Fruit fly (Drosophila melanogaster) whole organism, prepupa: Measurements from ENCODE around the gene Exn.

ENCODE experiments used
- CG11762 ChIP-seq: fragments of 200-800 bp; sonication (Bioruptor generic); optimal IDR thresholded peaks from 3 replicates; lab custom pipeline; 2016; ENCODE audit warnings: missing biosample characterization, missing genetic modification characterization; ENCODE audit not compliant: insufficient read depth
- CG1621 ChIP-seq: fragments of 200-800 bp; sonication (Bioruptor generic); optimal IDR thresholded peaks from 3 replicates; lab custom pipeline; 2018; ENCODE audit warnings: missing biosample characterization, mild to moderate bottlenecking, missing genetic modification characterization
- CG3919 ChIP-seq: fragments of 200-800 bp; sonication (Bioruptor generic); optimal IDR thresholded peaks from 3 replicates; lab custom pipeline; 2016; ENCODE audit warnings: missing biosample characterization, missing genetic modification characterization
- CG6854 ChIP-seq: fragments of 200-800 bp; sonication (Bioruptor generic); optimal IDR thresholded peaks from 2 replicates; lab custom pipeline; 2017; ENCODE audit warnings: missing biosample characterization, mild to moderate bottlenecking, missing genetic modification characterization
- CG9139 ChIP-seq: fragments of 200-800 bp; sonication (Bioruptor generic); optimal IDR thresholded peaks from 3 replicates; lab custom pipeline; 2017; ENCODE audit warnings: missing biosample characterization, mild to moderate bottlenecking, missing genetic modification characterization
- Eip78C ChIP-seq: fragments of 200-800 bp; sonication (Bioruptor generic); peaks from one replicate; lab custom pipeline; 2016; ENCODE audit warnings: missing biosample characterization, missing genetic modification characterization
- Gug ChIP-seq: fragments of 200-800 bp; sonication (Bioruptor generic); IDR thresholded peaks from 2 replicates; pipeline ENCODE4 v1.3.6; 2022; ENCODE audit warnings: missing biosample characterization, missing genetic modification characterization
- Hr39 ChIP-seq: fragments of 200-800 bp; sonication (Bioruptor generic); optimal IDR thresholded peaks from 2 replicates; lab custom pipeline; 2016; ENCODE audit warnings: missing biosample characterization, missing genetic modification characterization
- Met ChIP-seq: fragments of 200-800 bp; sonication (Bioruptor generic); optimal IDR thresholded peaks from 3 replicates; lab custom pipeline; 2016; ENCODE audit warnings: missing biosample characterization, missing genetic modification characterization
- dac ChIP-seq: fragments of 200-800 bp; sonication (Bioruptor generic); optimal IDR thresholded peaks from 2 replicates; lab custom pipeline; 2017; ENCODE audit warnings: missing biosample characterization, mild to moderate bottlenecking, missing genetic modification characterization
- dsx ChIP-seq: fragments of 200-800 bp; optimal IDR thresholded peaks from 3 replicates; lab custom pipeline; 2019; ENCODE audit warnings: missing biosample characterization, mild to moderate bottlenecking, missing genetic modification characterization, moderate library complexity; ENCODE audit not compliant: poor library complexity, severe bottlenecking

- TF ChIP-seq CG3919 (no peak), Met (GFP tag; lab: Kevin White, UChicago) (no peak), Hr39 (GFP tag; lab: Kevin White, UChicago) (no peak), CG11762 (GFP tag; lab: Kevin White, UChicago) (no peak), CG1621 (tag; lab: Kevin White, UChicago) (peak; percentile 13), CG6854 (GFP tag; lab: Kevin White, UChicago) (peak; percentile 12), CG9139 (no peak), Eip78C (GFP tag; lab: Kevin White, UChicago) (peak; percentile 41), dac (no peak), Gug (no peak), dsx (no peak)
Measured at dm6 chr3L:16935284-16935683, 34.5 kb upstream of the Exn start, which contains the start of gene CG11905.
